Fruit fly (Drosophila melanogaster) whole organism, wandering third instar larva: ENCODE data around the gene how.
A peak's percentile ranks its signal among the peaks of the same experiment; 100 is the strongest.

Source experiments
- Abd-B ChIP-seq: fragments of >200 bp; optimal IDR thresholded peaks from 2 replicates; lab custom pipeline; 2017; ENCODE audit warnings: missing biosample characterization, missing genetic modification characterization
- CG32264 ChIP-seq: fragments of 200-800 bp; sonication (Bioruptor generic); optimal IDR thresholded peaks from 2 replicates; lab custom pipeline; 2016; ENCODE audit warnings: missing biosample characterization, missing genetic modification characterization
- CG9705 ChIP-seq: fragments of 200-800 bp; sonication (Bioruptor generic); optimal IDR thresholded peaks from 2 replicates; lab custom pipeline; 2018; ENCODE audit warnings: missing biosample characterization, mild to moderate bottlenecking, missing genetic modification characterization
- CrebA ChIP-seq: fragments of 200-800 bp; sonication (Bioruptor generic); optimal IDR thresholded peaks from 2 replicates; lab custom pipeline; 2016; ENCODE audit warnings: missing biosample characterization, mild to moderate bottlenecking, missing genetic modification characterization, borderline replicate concordance
- Dfd ChIP-seq: fragments of >200 bp; optimal IDR thresholded peaks from 2 replicates; lab custom pipeline; 2017; ENCODE audit warnings: missing biosample characterization, missing genetic modification characterization
- Dif ChIP-seq: fragments of 200-275, 200-300 bp; sonication (Bioruptor generic); optimal IDR thresholded peaks from 2 replicates; lab custom pipeline; 2018; ENCODE audit warnings: missing biosample characterization, missing genetic modification characterization; ENCODE audit not compliant: partially characterized antibody
- GATAd ChIP-seq: sonication (Bioruptor generic); optimal IDR thresholded peaks from 2 replicates; lab custom pipeline; 2016; ENCODE audit warnings: missing biosample characterization, missing genetic modification characterization
- HLH106 ChIP-seq: fragments of 200-800 bp; optimal IDR thresholded peaks from 3 replicates; lab custom pipeline; 2019; ENCODE audit warnings: missing biosample characterization, mild to moderate bottlenecking, missing genetic modification characterization, moderate library complexity
- Hnf4 ChIP-seq: fragments of 200-800 bp; sonication (Bioruptor generic); optimal IDR thresholded peaks from 2 replicates; lab custom pipeline; 2016; ENCODE audit warnings: missing biosample characterization, mild to moderate bottlenecking, missing genetic modification characterization
- Hr78 ChIP-seq: fragments of >200 bp; optimal IDR thresholded peaks from 2 replicates; lab custom pipeline; 2017; ENCODE audit warnings: missing biosample characterization, missing genetic modification characterization
- Hr83 ChIP-seq: fragments of 200-300 bp; sonication (Bioruptor generic); optimal IDR thresholded peaks from 2 replicates; lab custom pipeline; 2016; ENCODE audit warnings: missing biosample characterization, mild to moderate bottlenecking, missing genetic modification characterization, moderate library complexity; ENCODE audit not compliant: poor library complexity, severe bottlenecking
- Jra ChIP-seq: sonication (Bioruptor generic); optimal IDR thresholded peaks from 2 replicates; lab custom pipeline; 2016; ENCODE audit warnings: missing biosample characterization, missing genetic modification characterization
- Mio ChIP-seq: sonication (Bioruptor generic); optimal IDR thresholded peaks from 2 replicates; lab custom pipeline; 2016; ENCODE audit warnings: missing biosample characterization, missing genetic modification characterization
- Myc ChIP-seq: fragments of >200 bp; optimal IDR thresholded peaks from 2 replicates; lab custom pipeline; 2017
- N ChIP-seq: fragments of >200 bp; optimal IDR thresholded peaks from 2 replicates; lab custom pipeline; 2018; ENCODE audit warnings: missing biosample characterization, missing external identifiers, missing genetic modification characterization
- OdsH ChIP-seq: fragments of 200-800 bp; sonication (Bioruptor generic); optimal IDR thresholded peaks from 2 replicates; lab custom pipeline; 2016; ENCODE audit warnings: missing biosample characterization, mild to moderate bottlenecking, missing genetic modification characterization
- Rel ChIP-seq, 2 experiments: fragments of 200-800 bp; sonication (Bioruptor generic) in 1 of 2; optimal IDR thresholded peaks; 2 replicates in 1 of 2; 3 replicates in 1 of 2; lab custom pipeline; 2016 to 2019; ENCODE audit warnings: mild to moderate bottlenecking in 2 of 2, missing biosample characterization in 2 of 2, missing genetic modification characterization in 2 of 2, moderate library complexity in 1 of 2
- Sp1 ChIP-seq: fragments of 200-800 bp; sonication (Bioruptor generic); optimal IDR thresholded peaks from 3 replicates; lab custom pipeline; 2019; ENCODE audit warnings: missing biosample characterization, mild to moderate bottlenecking, missing genetic modification characterization, moderate library complexity
- Vsx2 ChIP-seq: fragments of 200-300, 225-300 bp; sonication (Bioruptor generic); optimal IDR thresholded peaks from 2 replicates; lab custom pipeline; 2018; ENCODE audit warnings: missing biosample characterization, missing genetic modification characterization; ENCODE audit not compliant: partially characterized antibody
- br ChIP-seq: fragments of 200-800 bp; sonication (Bioruptor generic); optimal IDR thresholded peaks from 2 replicates; lab custom pipeline; 2016; ENCODE audit warnings: missing biosample characterization, missing genetic modification characterization
- brk ChIP-seq: fragments of 200-800 bp; sonication (Bioruptor generic); optimal IDR thresholded peaks from 2 replicates; lab custom pipeline; 2016; ENCODE audit warnings: missing biosample characterization, mild to moderate bottlenecking, missing genetic modification characterization
- dl ChIP-seq, 2 experiments: fragments of 175-275, 200-275 bp in 1 of 2; fragments of 200-275 bp in 1 of 2; sonication (Bioruptor generic); optimal IDR thresholded peaks; lab custom pipeline; 2018; ENCODE audit warnings: mild to moderate bottlenecking in 2 of 2, missing biosample characterization in 2 of 2, missing genetic modification characterization in 2 of 2, moderate library complexity in 2 of 2; ENCODE audit not compliant: partially characterized antibody in 2 of 2, insufficient read depth in 1 of 2
- dmrt93B ChIP-seq: fragments of 200-800 bp; sonication (Bioruptor generic); optimal IDR thresholded peaks from 2 replicates; lab custom pipeline; 2018; ENCODE audit warnings: missing biosample characterization, mild to moderate bottlenecking, missing genetic modification characterization
- dsf ChIP-seq: sonication (Bioruptor generic); optimal IDR thresholded peaks from 2 replicates; lab custom pipeline; 2016; ENCODE audit warnings: missing biosample characterization, missing genetic modification characterization, borderline replicate concordance
- ey ChIP-seq: fragments of 200-800 bp; sonication (Bioruptor generic); optimal IDR thresholded peaks from 2 replicates; lab custom pipeline; 2016; ENCODE audit warnings: missing biosample characterization, missing genetic modification characterization
- foxo ChIP-seq, 2 experiments: fragments of 200-800 bp; sonication (Bioruptor generic); optimal IDR thresholded peaks; 2 replicates in 1 of 2; 3 replicates in 1 of 2; lab custom pipeline; 2016 to 2017; ENCODE audit warnings: missing biosample characterization in 2 of 2, missing genetic modification characterization in 2 of 2
- fru ChIP-seq: fragments of 200-800 bp; sonication (Bioruptor generic); optimal IDR thresholded peaks from 3 replicates; lab custom pipeline; 2016; ENCODE audit warnings: missing biosample characterization, mild to moderate bottlenecking, missing genetic modification characterization
- h ChIP-seq: fragments of 200-800 bp; sonication (Bioruptor generic); optimal IDR thresholded peaks from 3 replicates; lab custom pipeline; 2016; ENCODE audit warnings: missing biosample characterization, mild to moderate bottlenecking, missing genetic modification characterization
- jim ChIP-seq: fragments of 175-275, 200-325 bp; sonication (Bioruptor generic); optimal IDR thresholded peaks from 2 replicates; lab custom pipeline; 2016; ENCODE audit warnings: missing biosample characterization, mild to moderate bottlenecking, missing genetic modification characterization
- lola ChIP-seq: fragments of >200 bp; optimal IDR thresholded peaks from 2 replicates; lab custom pipeline; 2017; ENCODE audit warnings: missing biosample characterization, missing genetic modification characterization
- pan ChIP-seq: fragments of >200 bp; optimal IDR thresholded peaks from 2 replicates; lab custom pipeline; 2017
- psq ChIP-seq: fragments of 200-800 bp; sonication (Bioruptor generic); optimal IDR thresholded peaks from 3 replicates; lab custom pipeline; 2017; ENCODE audit warnings: missing biosample characterization, mild to moderate bottlenecking, missing genetic modification characterization, moderate library complexity
- rgr ChIP-seq: fragments of 200-800 bp; sonication (Bioruptor generic); optimal IDR thresholded peaks from 3 replicates; lab custom pipeline; 2016; ENCODE audit warnings: missing biosample characterization, mild to moderate bottlenecking, missing genetic modification characterization
- sage ChIP-seq: fragments of 200-800 bp; sonication (Bioruptor generic); optimal IDR thresholded peaks from 2 replicates; lab custom pipeline; 2016; ENCODE audit warnings: missing biosample characterization, mild to moderate bottlenecking, missing genetic modification characterization
- sv ChIP-seq: fragments of 200-800 bp; sonication (Bioruptor generic); optimal IDR thresholded peaks from 3 replicates; lab custom pipeline; 2016; ENCODE audit warnings: missing biosample characterization, missing genetic modification characterization
- tai ChIP-seq: sonication (Bioruptor generic); optimal IDR thresholded peaks from 2 replicates; lab custom pipeline; 2016; ENCODE audit warnings: missing biosample characterization, missing genetic modification characterization
- usp ChIP-seq: fragments of >200 bp; optimal IDR thresholded peaks from 2 replicates; lab custom pipeline; 2017; ENCODE audit warnings: missing biosample characterization, missing genetic modification characterization
- woc ChIP-seq: sonication (Bioruptor generic); optimal IDR thresholded peaks from 2 replicates; lab custom pipeline; 2016; ENCODE audit warnings: missing biosample characterization, mild to moderate bottlenecking, missing genetic modification characterization

how gene

dm6 chr3R:22042283-22042875 is 388 bp downstream of the how start (continued):
- TF ChIP-seq dl (GFP tag; optimal IDR thresholded peaks at IDR 0.05; lab: Kevin White, UChicago; ENCODE audit: insufficient read depth in 1 of 2, partially characterized antibody in 2 of 2), result peak; percentile 75 to 76

dm6 chr3R:22042982-22043381 is 991 bp downstream of the how start:
- TF ChIP-seq Hnf4 (GFP tag; lab: Kevin White, UChicago) (no peak), Hr83 (GFP tag; lab: Kevin White, UChicago) (no peak), woc (no peak), Rel (GFP tag; optimal IDR thresholded peaks at IDR 0.05; lab: Kevin White, UChicago) (no peak), Rel (tag; optimal IDR thresholded peaks at IDR 0.05; lab: Kevin White, UChicago) (no peak), Vsx2 (GFP tag; lab: Kevin White, UChicago) (no peak)
- TF ChIP-seq, all 38 proteins: peak for 0

- TF ChIP-seq CG32264 (no peak), HLH106 (tag; lab: Kevin White, UChicago) (no peak), rgr (GFP tag; lab: Kevin White, UChicago) (peak; percentile 21), psq (GFP tag; lab: Kevin White, UChicago) (peak; percentile 99), dl (GFP tag; optimal IDR thresholded peaks at IDR 0.05; lab: Kevin White, UChicago; ENCODE audit: insufficient read depth in 1 of 2, partially characterized antibody in 2 of 2) (peak; percentile 51 to 57), N (no peak), br (GFP tag; lab: Kevin White, UChicago) (peak; percentile 3), OdsH (GFP tag; lab: Kevin White, UChicago) (no peak), Hr83 (GFP tag; lab: Kevin White, UChicago) (peak; percentile 31), foxo (GFP tag; optimal IDR thresholded peaks at IDR 0.05; lab: Kevin White, UChicago) (peak in 1 of 2 experiments; percentile 10), Hr78 (GFP tag; lab: Kevin White, UChicago) (no peak), Dfd (no peak), CrebA (GFP tag; lab: Kevin White, UChicago) (no peak), fru (GFP tag; lab: Kevin White, UChicago) (peak; percentile 71), sage (GFP tag; lab: Kevin White, UChicago) (peak; percentile 61), Mio (GFP tag; lab: Kevin White, UChicago) (no peak), dsf (GFP tag; lab: Kevin White, UChicago) (no peak), h (GFP tag; lab: Kevin White, UChicago) (peak; percentile 43), GATAd (GFP tag; lab: Kevin White, UChicago) (no peak), Myc (lab: Kevin White, UChicago) (no peak), Jra (peak; percentile 59), Abd-B (no peak), Hnf4 (GFP tag; lab: Kevin White, UChicago) (peak; percentile 41), Vsx2 (GFP tag; lab: Kevin White, UChicago) (no peak), dmrt93B (GFP tag; lab: Kevin White, UChicago) (no peak), woc (peak; percentile 15), ey (no peak), lola (GFP tag; lab: Kevin White, UChicago) (no peak), CG9705 (no peak), brk (no peak), pan (lab: Kevin White, UChicago) (no peak), Dif (GFP tag; lab: Kevin White, UChicago) (peak; percentile 56), Rel (GFP tag; optimal IDR thresholded peaks at IDR 0.05; lab: Kevin White, UChicago) (peak; percentile 1), Rel (tag; optimal IDR thresholded peaks at IDR 0.05; lab: Kevin White, UChicago) (peak; percentile 96), usp (no peak), Sp1 (GFP tag; lab: Kevin White, UChicago) (no peak), tai (GFP tag; lab: Kevin White, UChicago) (peak; percentile 66), sv (GFP tag; lab: Kevin White, UChicago) (no peak), jim (GFP tag; lab: Kevin White, UChicago) (peak; percentile 83)
Observed at dm6 chr3R:22043748-22044402, 1.9 kb downstream of the how start.
